Worm (Caenorhabditis elegans) whole organism, L3 larva: ENCODE measurements around the gene K03H1.7.

Experiments used
- R02D3.7 ChIP-seq: fragments of 150-350 bp; optimal IDR thresholded peaks from 2 replicates; lab custom pipeline; 2014; ENCODE audit warnings: missing biosample characterization, missing genetic modification characterization
- ZK546.5 ChIP-seq: sonication (generic microtip); optimal IDR thresholded peaks from 2 replicates; lab custom pipeline; 2017; ENCODE audit warnings: missing biosample characterization, missing genetic modification characterization
- aly-2 ChIP-seq: fragments of 150-350 bp; optimal IDR thresholded peaks from 2 replicates; lab custom pipeline; 2014; ENCODE audit warnings: missing biosample characterization, missing genetic modification characterization
- ceh-28 ChIP-seq: fragments of 150-350 bp; optimal IDR thresholded peaks from 2 replicates; lab custom pipeline; 2014; ENCODE audit warnings: missing biosample characterization, missing genetic modification reagents, missing genetic modification characterization
- egl-27 ChIP-seq: sonication (generic microtip); optimal IDR thresholded peaks from 4 replicates; lab custom pipeline; 2017; ENCODE audit warnings: missing biosample characterization, missing genetic modification reagents, missing genetic modification characterization
- elt-2 ChIP-seq: sonication (generic microtip); optimal IDR thresholded peaks from 2 replicates; lab custom pipeline; 2016; ENCODE audit warnings: missing genetic modification reagents, mild to moderate bottlenecking, missing genetic modification characterization, missing compliant biosample characterization
- eor-1 ChIP-seq, 2 experiments: fragments of 150-350 bp; optimal IDR thresholded peaks; 2 replicates each; lab custom pipeline; 2014 to 2018; ENCODE audit warnings: missing biosample characterization in 2 of 2, missing genetic modification characterization in 2 of 2
- fos-1 ChIP-seq: fragments of 150-350 bp; optimal IDR thresholded peaks from 2 replicates; lab custom pipeline; 2014; ENCODE audit warnings: missing biosample characterization, missing genetic modification characterization
- lin-15B ChIP-seq: fragments of 150-350 bp; optimal IDR thresholded peaks from 2 replicates; lab custom pipeline; 2014; ENCODE audit warnings: missing biosample characterization, missing genetic modification characterization
- lin-39 ChIP-seq: fragments of 150-350 bp; optimal IDR thresholded peaks from 2 replicates; lab custom pipeline; 2018; ENCODE audit warnings: missing biosample characterization, missing genetic modification reagents, missing genetic modification characterization
- nfya-1 ChIP-seq: sonication (generic microtip); optimal IDR thresholded peaks from 2 replicates; lab custom pipeline; 2017; ENCODE audit warnings: missing genetic modification characterization, mild to moderate bottlenecking, missing compliant biosample characterization, antibody characterized with exemption, moderate library complexity; ENCODE audit not compliant: insufficient read depth
- nhr-12 ChIP-seq: fragments of 150-350 bp; optimal IDR thresholded peaks from 2 replicates; lab custom pipeline; 2014; ENCODE audit warnings: missing biosample characterization, missing genetic modification characterization
- snpc-4 ChIP-seq: fragments of 150-350 bp; optimal IDR thresholded peaks from 2 replicates; lab custom pipeline; 2014; ENCODE audit warnings: missing biosample characterization, missing genetic modification characterization
- unc-62 ChIP-seq: fragments of 150-350 bp; sonication (generic microtip); optimal IDR thresholded peaks from 4 replicates; lab custom pipeline; 2014; ENCODE audit warnings: missing biosample characterization, missing genetic modification reagents, missing genetic modification characterization

DNA sequence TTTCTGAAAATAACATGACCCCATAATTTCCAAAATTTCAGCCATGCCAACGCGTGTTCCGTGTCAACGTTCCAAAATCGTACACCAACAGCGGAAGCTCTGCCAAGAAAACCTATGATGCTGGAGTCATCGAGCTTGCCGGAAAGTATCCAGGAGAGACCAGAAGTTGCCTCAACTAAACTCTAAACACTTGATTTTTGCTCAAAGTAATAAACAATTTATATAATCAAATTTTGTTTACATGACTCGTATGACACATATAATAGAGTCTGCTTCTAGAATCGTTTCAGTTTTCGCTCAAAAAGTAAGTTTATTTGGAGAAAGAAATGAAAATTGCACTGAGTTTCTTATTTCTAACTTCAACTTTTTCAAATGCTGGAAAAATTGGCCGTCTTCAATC lies 18.4 kb upstream of the K03H1.7 start, which contains the start of gene ttr-1:
- no peak for TF ChIP-seq snpc-4
- no peak for TF ChIP-seq nhr-12 (tag; lab: Kevin White, UChicago)
- no peak for TF ChIP-seq elt-2 (tag; lab: Kevin White, UChicago)
- TF ChIP-seq lin-39 (tag; lab: Kevin White, UChicago) = no peak
- TF ChIP-seq fos-1 = no peak
- TF ChIP-seq eor-1 (tag; optimal IDR thresholded peaks at IDR 0.05; lab: Kevin White, UChicago) = no peak
- TF ChIP-seq ZK546.5 = no peak
- no peak for TF ChIP-seq ceh-28
- no peak for TF ChIP-seq egl-27 (tag; lab: Kevin White, UChicago)
- no peak for TF ChIP-seq aly-2 (tag; lab: Kevin White, UChicago)
- no peak for TF ChIP-seq lin-15B (tag; lab: Kevin White, UChicago)
- TF ChIP-seq nfya-1 (tag; lab: Kevin White, UChicago) = no peak
- TF ChIP-seq R02D3.7 = no peak
- TF ChIP-seq unc-62 (GFP tag; lab: Kevin White, UChicago) = no peak
